Worm (Caenorhabditis elegans) whole organism, early embryonic: ENCODE results near the gene Y113G7A.22.

Experiments used
- B0310.2 ChIP-seq: sonication (generic microtip); optimal IDR thresholded peaks from 2 replicates; lab custom pipeline; 2016; ENCODE audit warnings: mild to moderate bottlenecking, missing genetic modification characterization, missing compliant biosample characterization
- F13C5.2 ChIP-seq: sonication (generic microtip); optimal IDR thresholded peaks from 2 replicates; lab custom pipeline; 2017; ENCODE audit warnings: mild to moderate bottlenecking, missing genetic modification characterization, inconsistent platforms, missing compliant biosample characterization
- aly-1 ChIP-seq: sonication (generic microtip); optimal IDR thresholded peaks from 2 replicates; lab custom pipeline; 2016; ENCODE audit warnings: missing genetic modification characterization, missing compliant biosample characterization
- ama-1 ChIP-seq: fragments of 150-350 bp; optimal IDR thresholded peaks from 2 replicates; lab custom pipeline; 2014
- ceh-13 ChIP-seq: fragments of 200-800 bp; sonication (Bioruptor generic); optimal IDR thresholded peaks from 2 replicates; lab custom pipeline; 2018; ENCODE audit warnings: mild to moderate bottlenecking, missing genetic modification characterization, missing compliant biosample characterization
- ceh-36 ChIP-seq: sonication (generic microtip); optimal IDR thresholded peaks from 2 replicates; lab custom pipeline; 2016; ENCODE audit warnings: missing genetic modification characterization, inconsistent platforms, missing compliant biosample characterization
- ets-7 ChIP-seq: sonication (generic microtip); optimal IDR thresholded peaks from 2 replicates; lab custom pipeline; 2016; ENCODE audit warnings: missing genotype, missing genetic modification characterization, missing compliant biosample characterization
- flt-1 ChIP-seq: fragments of 200-800 bp; sonication (Bioruptor generic); IDR thresholded peaks from 2 replicates; pipeline ENCODE4 v1.3.6; 2022; ENCODE audit warnings: missing genetic modification characterization, missing compliant biosample characterization
- hmbx-1 ChIP-seq: sonication (generic microtip); optimal IDR thresholded peaks from 2 replicates; lab custom pipeline; 2016; ENCODE audit warnings: mild to moderate bottlenecking, missing genetic modification characterization, missing compliant biosample characterization
- hmg-4 ChIP-seq: fragments of 200-800 bp; sonication (Bioruptor generic); optimal IDR thresholded peaks from 2 replicates; lab custom pipeline; 2018; ENCODE audit warnings: mild to moderate bottlenecking, missing genetic modification characterization, missing compliant biosample characterization
- hnd-1 ChIP-seq: sonication (generic microtip); optimal IDR thresholded peaks from 2 replicates; lab custom pipeline; 2016; ENCODE audit warnings: missing genetic modification characterization, missing compliant biosample characterization
- pes-1 ChIP-seq: fragments of 200-800 bp; sonication (Bioruptor generic); IDR thresholded peaks from 2 replicates; pipeline ENCODE4 v1.3.6; 2022; ENCODE audit warnings: missing genetic modification reagents, missing genetic modification characterization, missing compliant biosample characterization
- scrt-1 ChIP-seq: fragments of 200-800 bp; sonication (Bioruptor generic); IDR thresholded peaks from 2 replicates; pipeline ENCODE4 v1.3.6; 2022; ENCODE audit warnings: missing genetic modification characterization, missing compliant biosample characterization
- sea-1 ChIP-seq: fragments of 200-800 bp; sonication (Bioruptor generic); conservative IDR thresholded peaks from 2 replicates; pipeline ENCODE4 v1.3.6; 2022; ENCODE audit warnings: missing genetic modification characterization, missing compliant biosample characterization
- tbx-11 ChIP-seq: fragments of 200-800 bp; sonication (Bioruptor generic); IDR thresholded peaks from 2 replicates; pipeline ENCODE4 v1.3.6; 2022; ENCODE audit warnings: missing genetic modification characterization, missing compliant biosample characterization
- tbx-37 ChIP-seq: fragments of 200-800 bp; sonication (Bioruptor generic); conservative IDR thresholded peaks from 2 replicates; pipeline ENCODE4 v1.3.6; 2022; ENCODE audit warnings: missing genetic modification reagents, missing genetic modification characterization, missing compliant biosample characterization
- tra-4 ChIP-seq: sonication (generic microtip); optimal IDR thresholded peaks from 2 replicates; lab custom pipeline; 2017; ENCODE audit warnings: missing genetic modification characterization, missing compliant biosample characterization

Gene Y113G7A.22

DNA sequence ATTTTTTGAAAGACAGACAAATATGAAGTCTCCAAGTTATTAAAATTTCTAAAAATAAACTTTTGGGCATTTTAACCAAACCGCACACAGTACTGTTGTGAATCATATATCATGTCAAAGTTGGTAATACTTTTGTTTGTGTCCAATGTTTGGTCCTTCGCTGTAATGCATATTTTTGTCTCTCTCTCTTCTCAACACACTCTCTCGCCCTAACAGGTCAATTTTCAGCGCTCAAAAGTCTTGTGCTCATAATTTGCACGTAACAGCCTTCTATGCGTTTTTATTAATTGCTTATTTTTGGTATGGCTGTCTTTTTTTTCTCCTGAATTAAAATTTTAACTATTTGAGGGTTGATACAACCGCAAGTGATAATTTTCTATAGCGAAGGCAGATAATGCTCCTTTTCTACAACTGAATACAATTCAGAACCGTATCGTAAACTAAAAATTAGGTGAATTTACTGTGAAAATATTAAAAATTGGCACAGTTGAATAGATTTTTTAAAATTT lies 26.7 kb upstream of the Y113G7A.22 start:
- TF ChIP-seq B0310.2 (tag; lab: Kevin White, UChicago) (no peak), hmbx-1 (no peak), scrt-1 (GFP tag; lab: Robert Waterston, UW) (no peak), ceh-13 (GFP tag; lab: Kevin White, UChicago) (no peak), flt-1 (GFP tag; lab: Robert Waterston, UW) (no peak), ets-7 (no peak), tbx-11 (no peak), hmg-4 (GFP tag; lab: Kevin White, UChicago) (no peak), ceh-36 (tag; lab: Kevin White, UChicago) (no peak), tra-4 (no peak), ama-1 (lab: Kevin White, UChicago) (no peak), F13C5.2 (tag; lab: Kevin White, UChicago) (no peak), aly-1 (tag; lab: Kevin White, UChicago) (no peak), pes-1 (GFP tag; lab: Robert Waterston, UW) (no peak), sea-1 (GFP tag; lab: Robert Waterston, UW) (no peak), tbx-37 (GFP tag; lab: Robert Waterston, UW) (no peak), hnd-1 (tag; lab: Kevin White, UChicago) (no peak)

- TF ChIP-seq pes-1 (GFP tag; lab: Robert Waterston, UW) (no peak), tbx-11 (no peak), hmbx-1 (no peak), aly-1 (tag; lab: Kevin White, UChicago) (no peak), tbx-37 (GFP tag; lab: Robert Waterston, UW) (no peak), scrt-1 (GFP tag; lab: Robert Waterston, UW) (no peak), flt-1 (GFP tag; lab: Robert Waterston, UW) (no peak), ama-1 (lab: Kevin White, UChicago) (no peak), B0310.2 (tag; lab: Kevin White, UChicago) (no peak), ets-7 (no peak), ceh-36 (tag; lab: Kevin White, UChicago) (no peak), ceh-13 (GFP tag; lab: Kevin White, UChicago) (no peak), sea-1 (GFP tag; lab: Robert Waterston, UW) (no peak), hmg-4 (GFP tag; lab: Kevin White, UChicago) (no peak), tra-4 (no peak)
Measured at ce11 chrV:20158223-20158622, 23.1 kb upstream of the Y113G7A.22 start, which contains the start of gene F19B2.6. Gene F19B2.6 (plus strand): TSS chrV:20158523.

- TF ChIP-seq tra-4 (no peak), hmbx-1 (no peak), B0310.2 (tag; lab: Kevin White, UChicago) (no peak), F13C5.2 (tag; lab: Kevin White, UChicago) (no peak), ama-1 (lab: Kevin White, UChicago) (no peak), ets-7 (no peak), ceh-13 (GFP tag; lab: Kevin White, UChicago) (no peak), hmg-4 (GFP tag; lab: Kevin White, UChicago) (no peak), ceh-36 (tag; lab: Kevin White, UChicago) (no peak), hnd-1 (tag; lab: Kevin White, UChicago) (no peak)
Measured at ce11 chrV:20151855-20152254, 16.7 kb upstream of the Y113G7A.22 start.

ce11 chrV:20151432-20151831 lies 16.3 kb upstream of the Y113G7A.22 start, which contains the start of gene F19B2.7:
Gene F19B2.7 (plus strand): TSS chrV:20151732.
- TF ChIP-seq sea-1 (GFP tag; lab: Robert Waterston, UW) (no peak), pes-1 (GFP tag; lab: Robert Waterston, UW) (no peak), tra-4 (no peak)

DNA sequence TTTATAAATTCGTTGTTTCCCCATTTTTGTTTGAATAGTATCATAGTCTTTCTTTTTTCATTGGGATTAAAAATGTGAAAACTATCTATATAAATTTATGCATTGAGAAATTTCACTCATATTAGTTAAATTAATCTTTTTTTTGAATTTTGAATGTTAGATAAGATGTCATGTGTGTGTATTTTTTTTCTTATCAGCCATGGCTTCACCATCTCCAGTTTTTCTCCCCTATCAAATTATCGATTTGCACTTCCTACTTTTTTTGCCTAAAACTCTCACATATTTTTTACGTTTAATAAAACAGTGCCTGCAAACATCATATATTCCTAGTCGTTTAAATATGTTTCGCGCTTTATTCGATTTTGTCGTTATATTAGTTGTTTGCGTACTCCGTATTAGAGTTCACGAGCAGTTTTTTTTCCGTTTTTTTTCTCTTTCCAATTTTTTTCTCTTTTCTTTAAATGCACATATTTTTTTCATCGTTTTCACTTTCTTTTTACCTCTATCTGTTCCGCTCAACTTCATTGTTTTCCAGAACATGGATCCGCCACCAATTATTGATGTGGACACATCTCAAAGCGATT lies 12.6 kb upstream of the Y113G7A.22 start, which contains the start of gene Y113G7A.13:
Y113G7A.13 (plus strand) TSS at position 534 of the 584 bp plus-strand sequence.
- TF ChIP-seq F13C5.2 (tag; lab: Kevin White, UChicago) (no peak), B0310.2 (tag; lab: Kevin White, UChicago) (no peak), flt-1 (GFP tag; lab: Robert Waterston, UW) (no peak), ets-7 (no peak), hnd-1 (tag; lab: Kevin White, UChicago) (no peak), tra-4 (no peak), sea-1 (GFP tag; lab: Robert Waterston, UW) (no peak), hmg-4 (GFP tag; lab: Kevin White, UChicago) (no peak), aly-1 (tag; lab: Kevin White, UChicago) (no peak), tbx-37 (GFP tag; lab: Robert Waterston, UW) (no peak), ama-1 (lab: Kevin White, UChicago) (no peak), hmbx-1 (no peak), pes-1 (GFP tag; lab: Robert Waterston, UW) (no peak), tbx-11 (no peak), ceh-36 (tag; lab: Kevin White, UChicago) (no peak), ceh-13 (GFP tag; lab: Kevin White, UChicago) (no peak), scrt-1 (GFP tag; lab: Robert Waterston, UW) (no peak)

DNA sequence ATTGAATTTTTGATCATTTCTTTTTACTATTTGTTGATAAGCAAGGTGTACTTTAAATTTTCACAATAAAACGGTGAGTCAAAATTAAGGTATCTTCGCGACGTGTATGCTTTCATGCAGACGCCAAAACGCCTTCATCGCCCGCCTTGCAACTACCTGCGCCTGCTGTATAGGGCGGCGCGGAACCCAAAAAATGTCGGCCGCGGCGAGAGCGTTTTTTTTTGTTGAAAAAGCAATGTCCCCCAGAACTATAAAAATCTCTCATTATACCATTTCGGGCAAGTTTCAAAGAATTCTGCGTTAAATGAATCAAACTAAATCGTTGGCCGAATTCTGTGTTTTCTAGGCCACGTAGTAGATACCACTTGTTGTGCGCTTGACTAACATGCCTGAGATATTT lies 8.6 kb upstream of the Y113G7A.22 start:
- TF ChIP-seq ceh-13 (GFP tag; lab: Kevin White, UChicago) (no peak), tbx-11 (no peak), B0310.2 (tag; lab: Kevin White, UChicago) (no peak), ets-7 (no peak), hmbx-1 (no peak), ama-1 (lab: Kevin White, UChicago) (no peak), scrt-1 (GFP tag; lab: Robert Waterston, UW) (no peak), pes-1 (GFP tag; lab: Robert Waterston, UW) (no peak), flt-1 (GFP tag; lab: Robert Waterston, UW) (no peak), sea-1 (GFP tag; lab: Robert Waterston, UW) (no peak), tra-4 (no peak), aly-1 (tag; lab: Kevin White, UChicago) (no peak), F13C5.2 (tag; lab: Kevin White, UChicago) (no peak), hnd-1 (tag; lab: Kevin White, UChicago) (no peak)

DNA sequence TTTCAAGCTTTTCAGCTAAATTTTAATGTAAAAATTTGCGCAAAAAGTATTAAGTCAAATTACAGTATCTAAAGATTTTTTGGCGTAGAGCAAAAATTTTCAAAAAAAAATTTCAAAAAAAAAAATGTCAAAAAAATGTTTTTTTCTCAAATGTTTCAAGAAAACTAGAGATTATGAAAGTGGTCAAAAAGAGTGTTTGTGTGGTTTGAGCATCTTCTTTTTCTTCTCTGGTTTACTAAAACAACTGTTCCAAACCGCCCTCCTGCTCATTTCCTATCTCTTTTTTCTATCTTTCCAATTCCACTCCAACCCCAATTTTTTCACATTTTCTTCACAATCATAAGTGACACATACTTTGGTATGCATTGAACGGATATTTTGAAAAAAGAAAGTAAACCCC lies 7.1 kb upstream of the Y113G7A.22 start, which contains the start of gene Y113G7A.12:
Y113G7A.12 (plus strand) TSS at position 301 of the 400 bp plus-strand sequence.
- TF ChIP-seq hmbx-1 (no peak), flt-1 (GFP tag; lab: Robert Waterston, UW) (no peak), ets-7 (no peak), tra-4 (no peak), F13C5.2 (tag; lab: Kevin White, UChicago) (no peak), hmg-4 (GFP tag; lab: Kevin White, UChicago) (no peak), hnd-1 (tag; lab: Kevin White, UChicago) (no peak), B0310.2 (tag; lab: Kevin White, UChicago) (no peak), sea-1 (GFP tag; lab: Robert Waterston, UW) (no peak), tbx-11 (no peak), aly-1 (tag; lab: Kevin White, UChicago) (no peak), ama-1 (lab: Kevin White, UChicago) (no peak), tbx-37 (GFP tag; lab: Robert Waterston, UW) (no peak), ceh-36 (tag; lab: Kevin White, UChicago) (no peak), pes-1 (GFP tag; lab: Robert Waterston, UW) (no peak)
